Fruit fly (Drosophila melanogaster): Measurements from ENCODE around the gene hng3.
A peak's percentile ranks its signal among the peaks of the same experiment; 100 is the strongest.

The hng3 gene

dm6 chr3L:771361-771760, 16.1 kb upstream of the hng3 start (continued):
- no peak for TF ChIP-seq CG10565 (GFP tag; optimal IDR thresholded peaks at IDR 0.05)
- peak; percentile 71 for TF ChIP-seq ttk (GFP tag; IDR thresholded peaks at IDR 0.05)
- TF ChIP-seq cwo (GFP tag; optimal IDR thresholded peaks at IDR 0.05): peak; percentile 52
- TF ChIP-seq HmgD (GFP tag; optimal IDR thresholded peaks at IDR 0.05): no peak
- no peak for TF ChIP-seq CG12744 (GFP tag; optimal IDR thresholded peaks at IDR 0.05)
- peak; percentile 37 for TF ChIP-seq gcm (GFP tag; optimal IDR thresholded peaks at IDR 0.05)
- no peak for TF ChIP-seq CG4360 (GFP tag; IDR thresholded peaks at IDR 0.05)
- peak; percentile 69 for TF ChIP-seq dimm (GFP tag; IDR thresholded peaks at IDR 0.05)
- TF ChIP-seq CG2129 (GFP tag; IDR thresholded peaks at IDR 0.05; ENCODE audit: partially characterized antibody): no peak
- peak; percentile 60 for TF ChIP-seq Asciz (GFP tag; optimal IDR thresholded peaks at IDR 0.05)
- peak; percentile 20 for TF ChIP-seq CG6254 (GFP tag; optimal IDR thresholded peaks at IDR 0.05)
- TF ChIP-seq YL-1 (GFP tag; optimal IDR thresholded peaks at IDR 0.05): no peak
- peak; percentile 34 for TF ChIP-seq CG10267 (tag; optimal IDR thresholded peaks at IDR 0.05)
- no peak for TF ChIP-seq zen (tag; optimal IDR thresholded peaks at IDR 0.05)
- peak; percentile 55 to 73 for TF ChIP-seq dpn (GFP tag; optimal IDR thresholded peaks at IDR 0.05)
- peak; percentile 54 for TF ChIP-seq CG6813 (GFP tag; optimal IDR thresholded peaks at IDR 0.05)
- TF ChIP-seq schlank (tag; optimal IDR thresholded peaks at IDR 0.05): no peak
- no peak for TF ChIP-seq CG42726 (GFP tag; IDR thresholded peaks at IDR 0.05; ENCODE audit: partially characterized antibody)
- TF ChIP-seq Rfx (GFP tag; IDR thresholded peaks at IDR 0.05): peak; percentile 70
- TF ChIP-seq Hr51 (GFP tag; optimal IDR thresholded peaks at IDR 0.05): peak in 1 of 2 experiments; percentile 83
- no peak for TF ChIP-seq ato (GFP tag; IDR thresholded peaks at IDR 0.05; ENCODE audit: partially characterized antibody)
- no peak for TF ChIP-seq CG11085 (GFP tag; IDR thresholded peaks at IDR 0.05)
- TF ChIP-seq Dad (GFP tag; optimal IDR thresholded peaks at IDR 0.05): peak; percentile 23
- TF ChIP-seq BtbVII (GFP tag; optimal IDR thresholded peaks at IDR 0.05): peak; percentile 34
- TF ChIP-seq CG18764 (GFP tag; optimal IDR thresholded peaks at IDR 0.05): peak; percentile 49
- TF ChIP-seq psq (GFP tag; optimal IDR thresholded peaks at IDR 0.05): no peak
- TF ChIP-seq Adf1 (GFP tag; IDR thresholded peaks at IDR 0.05): no peak
- no peak for TF ChIP-seq CG13624 (GFP tag; optimal IDR thresholded peaks at IDR 0.05)
- peak; percentile 30; the same call in 1 of the 2 replicates for TF ChIP-seq CG8765 (GFP tag; IDR thresholded peaks at IDR 0.05)
- peak; percentile 76 for TF ChIP-seq CG16863 (GFP tag; optimal IDR thresholded peaks at IDR 0.05)
- no peak for TF ChIP-seq kni (GFP tag; optimal IDR thresholded peaks at IDR 0.05)
- peak; percentile 62 for TF ChIP-seq ind (GFP tag; optimal IDR thresholded peaks at IDR 0.05)
- no peak for TF ChIP-seq CG1792 (GFP tag; optimal IDR thresholded peaks at IDR 0.05)
- TF ChIP-seq CG31388 (GFP tag; optimal IDR thresholded peaks at IDR 0.05): no peak
- no peak for TF ChIP-seq CG15479 (GFP tag; optimal IDR thresholded peaks at IDR 0.05)
- peak; percentile 55 for TF ChIP-seq peb (GFP tag; IDR thresholded peaks at IDR 0.05)
- 0 out of 2 replicates have a peak, but pooled peaks have one; percentile 26 for TF ChIP-seq Oaz (GFP tag; IDR thresholded peaks at IDR 0.05)
- no peak for TF ChIP-seq H2.0 (GFP tag; IDR thresholded peaks at IDR 0.05)
- TF ChIP-seq CG14860 (GFP tag; IDR thresholded peaks at IDR 0.05; ENCODE audit: partially characterized antibody): no peak
- no peak for TF ChIP-seq CG9932 (GFP tag; IDR thresholded peaks at IDR 0.05)
- no peak for TF ChIP-seq CG15514 (GFP tag; optimal IDR thresholded peaks at IDR 0.05)
- no peak for TF ChIP-seq hkb (optimal IDR thresholded peaks at IDR 0.05)
- TF ChIP-seq hkb (GFP tag; IDR thresholded peaks at IDR 0.05): peak; percentile 74
- TF ChIP-seq Lpt (GFP tag; optimal IDR thresholded peaks at IDR 0.05): no peak
- peak; percentile 59 for TF ChIP-seq lab (GFP tag; optimal IDR thresholded peaks at IDR 0.05)
- no peak for TF ChIP-seq CG33557 (GFP tag; optimal IDR thresholded peaks at IDR 0.05)
- TF ChIP-seq klu (GFP tag; IDR thresholded peaks at IDR 0.05): no peak
- no peak for TF ChIP-seq ham (GFP tag; IDR thresholded peaks at IDR 0.05)
- TF ChIP-seq Ets65A (GFP tag): peak; percentile 71
- TF ChIP-seq onecut (GFP tag; IDR thresholded peaks at IDR 0.05): peak; percentile 63
- TF ChIP-seq ERR (GFP tag; optimal IDR thresholded peaks at IDR 0.05): peak; percentile 13

All from whole organism, embryonic.